Fruit fly (Drosophila melanogaster) Kc167 (cell line): ENCODE results near the gene Acp65Aa.

Experiments used
- Myc ChIP-seq: fragments of >200 bp; optimal IDR thresholded peaks from 2 replicates; lab custom pipeline; 2017; ENCODE audit warnings: missing external identifiers
- Sin3A ChIP-seq: fragments of >200 bp; optimal IDR thresholded peaks from 2 replicates; lab custom pipeline; 2018; ENCODE audit warnings: missing external identifiers
- h ChIP-seq: fragments of >200 bp; optimal IDR thresholded peaks from 3 replicates; lab custom pipeline; 2018; ENCODE audit warnings: missing external identifiers
- insv ChIP-seq: fragments of >200 bp; optimal IDR thresholded peaks from 3 replicates; lab custom pipeline; 2018; ENCODE audit warnings: missing external identifiers
- psq ChIP-seq: fragments of >200 bp; optimal IDR thresholded peaks from 2 replicates; lab custom pipeline; 2017; ENCODE audit warnings: missing external identifiers

- TF ChIP-seq psq (lab: Kevin White, UChicago) (no peak), Sin3A (no peak), h (lab: Kevin White, UChicago) (no peak), insv (lab: Kevin White, UChicago) (no peak), Myc (lab: Kevin White, UChicago) (no peak)
Observed at dm6 chr3L:6138018-6138417, 14.5 kb downstream of the Acp65Aa start, which contains the start of gene Lcp65Ae.
